Worm (Caenorhabditis elegans) whole organism, young adult: ENCODE data around the gene Y55B1BL.1.

Source experiments
- B0035.1 ChIP-seq: sonication (generic microtip); optimal IDR thresholded peaks from 2 replicates; lab custom pipeline; 2016; ENCODE audit warnings: missing genetic modification characterization, mild to moderate bottlenecking, missing compliant biosample characterization, missing genotype, missing genetic modification reagents
- B0336.3 ChIP-seq: fragments of 200-800 bp; sonication (Bioruptor generic); IDR thresholded peaks from 2 replicates; pipeline ENCODE4 v1.3.6; 2022; ENCODE audit warnings: missing genetic modification characterization, missing compliant biosample characterization
- C06A6.2 ChIP-seq: fragments of 200-800 bp; sonication (Bioruptor generic); conservative IDR thresholded peaks from 2 replicates; pipeline ENCODE4 v1.3.6; 2022; ENCODE audit warnings: missing genetic modification characterization, missing compliant biosample characterization
- K11D2.4 ChIP-seq: fragments of 200-800 bp; sonication (Bioruptor generic); IDR thresholded peaks from 2 replicates; pipeline ENCODE4 v1.3.6; 2022; ENCODE audit warnings: missing genetic modification reagents, missing genetic modification characterization, missing compliant biosample characterization
- K12H6.12 ChIP-seq: fragments of 200-800 bp; sonication (Bioruptor generic); optimal IDR thresholded peaks from 2 replicates; lab custom pipeline; 2018; ENCODE audit warnings: mild to moderate bottlenecking, missing genetic modification characterization, missing compliant biosample characterization
- T26A5.8 ChIP-seq: sonication (generic microtip); optimal IDR thresholded peaks from 2 replicates; lab custom pipeline; 2016; ENCODE audit warnings: missing genetic modification characterization, missing compliant biosample characterization
- ZK185.1 ChIP-seq: sonication (generic microtip); optimal IDR thresholded peaks from 2 replicates; lab custom pipeline; 2016; ENCODE audit warnings: mild to moderate bottlenecking, missing genetic modification characterization, missing compliant biosample characterization; ENCODE audit not compliant: poor library complexity, severe bottlenecking
- akir-1 ChIP-seq: fragments of 200-800 bp; sonication (Bioruptor generic); optimal IDR thresholded peaks from 2 replicates; lab custom pipeline; 2018; ENCODE audit warnings: mild to moderate bottlenecking, missing genetic modification characterization, moderate library complexity, missing compliant biosample characterization
- attf-3 ChIP-seq: fragments of 200-800 bp; sonication (Bioruptor generic); conservative IDR thresholded peaks from 2 replicates; pipeline ENCODE4 v1.3.6; 2022; ENCODE audit warnings: missing genetic modification reagents, missing genetic modification characterization, missing compliant biosample characterization
- attf-5 ChIP-seq: fragments of 200-800 bp; sonication (Bioruptor generic); optimal IDR thresholded peaks from 2 replicates; lab custom pipeline; 2018; ENCODE audit warnings: mild to moderate bottlenecking, missing genetic modification characterization, missing compliant biosample characterization
- cebp-1 ChIP-seq, 2 experiments: fragments of 200-800 bp in 1 of 2; sonication (Bioruptor generic) in 1 of 2; sonication (generic microtip) in 1 of 2; IDR thresholded peaks in 1 of 2; optimal IDR thresholded peaks in 1 of 2; 2 replicates each; pipeline versions ENCODE4 v1.3.6 to Lab custom; 2017 to 2022; ENCODE audit warnings: missing compliant biosample characterization in 2 of 2, missing genetic modification characterization in 2 of 2, mild to moderate bottlenecking in 1 of 2, missing genetic modification reagents in 1 of 2, moderate library complexity in 1 of 2
- ceh-27 ChIP-seq: fragments of 200-800 bp; sonication (Bioruptor generic); optimal IDR thresholded peaks from 2 replicates; lab custom pipeline; 2018; ENCODE audit warnings: mild to moderate bottlenecking, missing genetic modification characterization, moderate library complexity, missing compliant biosample characterization
- dox-1 ChIP-seq: fragments of 200-800 bp; sonication (Bioruptor generic); IDR thresholded peaks from 2 replicates; pipeline ENCODE4 v1.3.6; 2022; ENCODE audit warnings: missing genetic modification reagents, missing genetic modification characterization, missing compliant biosample characterization
- egl-18 ChIP-seq: fragments of 200-800 bp; sonication (Bioruptor generic); IDR thresholded peaks from 2 replicates; pipeline ENCODE4 v1.3.6; 2022; ENCODE audit warnings: missing genetic modification reagents, missing genetic modification characterization, missing compliant biosample characterization
- egl-44 ChIP-seq: fragments of 200-800 bp; sonication (Bioruptor generic); IDR thresholded peaks from 2 replicates; pipeline ENCODE4 v1.3.6; 2022; ENCODE audit warnings: missing genetic modification reagents, missing genetic modification characterization, missing compliant biosample characterization
- egrh-3 ChIP-seq: fragments of 200-800 bp; sonication (Bioruptor generic); IDR thresholded peaks from 2 replicates; pipeline ENCODE4 v1.3.6; 2022; ENCODE audit warnings: missing genetic modification reagents, missing genetic modification characterization, missing compliant biosample characterization
- ekl-4 ChIP-seq: fragments of 200-800 bp; sonication (Bioruptor generic); IDR thresholded peaks from 2 replicates; pipeline ENCODE4 v1.3.6; 2022; ENCODE audit warnings: missing genetic modification reagents, missing genetic modification characterization, missing compliant biosample characterization
- ets-4 ChIP-seq: fragments of 200-800 bp; sonication (Bioruptor generic); optimal IDR thresholded peaks from 2 replicates; lab custom pipeline; 2018; ENCODE audit warnings: mild to moderate bottlenecking, missing genetic modification characterization, missing compliant biosample characterization
- gei-17 ChIP-seq: fragments of 200-800 bp; sonication (Bioruptor generic); optimal IDR thresholded peaks from 2 replicates; lab custom pipeline; 2018; ENCODE audit warnings: mild to moderate bottlenecking, missing genetic modification characterization, missing compliant biosample characterization
- hmg-1.2 ChIP-seq: fragments of 200-800 bp; sonication (Bioruptor generic); IDR thresholded peaks from 2 replicates; pipeline ENCODE4 v1.3.6; 2022; ENCODE audit warnings: missing genetic modification reagents, missing genetic modification characterization, missing compliant biosample characterization
- hmg-20 ChIP-seq: fragments of 200-800 bp; sonication (Bioruptor generic); IDR thresholded peaks from 2 replicates; pipeline ENCODE4 v1.3.6; 2022; ENCODE audit warnings: missing genetic modification reagents, missing genetic modification characterization, missing compliant biosample characterization
- hrde-1 ChIP-seq: sonication (generic microtip); optimal IDR thresholded peaks from 2 replicates; lab custom pipeline; 2016; ENCODE audit warnings: missing genetic modification characterization, mild to moderate bottlenecking, missing compliant biosample characterization, moderate library complexity, missing genotype, missing genetic modification reagents, borderline replicate concordance
- lin-26 ChIP-seq: fragments of 200-800 bp; sonication (Bioruptor generic); IDR thresholded peaks from 2 replicates; pipeline ENCODE4 v1.3.6; 2022; ENCODE audit warnings: missing genetic modification reagents, missing genetic modification characterization, missing compliant biosample characterization
- lin-40 ChIP-seq: sonication (generic microtip); optimal IDR thresholded peaks from 2 replicates; lab custom pipeline; 2016; ENCODE audit warnings: missing genetic modification characterization, mild to moderate bottlenecking, missing compliant biosample characterization, missing genotype, missing genetic modification reagents
- lin-54 ChIP-seq: fragments of 200-800 bp; sonication (Bioruptor generic); optimal IDR thresholded peaks from 2 replicates; lab custom pipeline; 2018; ENCODE audit warnings: mild to moderate bottlenecking, missing genetic modification characterization, missing compliant biosample characterization
- madf-6 ChIP-seq: fragments of 200-800 bp; sonication (Bioruptor generic); IDR thresholded peaks from 2 replicates; pipeline ENCODE4 v1.3.6; 2022; ENCODE audit warnings: missing genetic modification reagents, missing genetic modification characterization, missing compliant biosample characterization
- mcd-1 ChIP-seq: fragments of 200-800 bp; sonication (Bioruptor generic); IDR thresholded peaks from 2 replicates; pipeline ENCODE4 v1.3.6; 2022; ENCODE audit warnings: missing genetic modification reagents, missing genetic modification characterization, missing compliant biosample characterization
- mel-28 ChIP-seq: sonication (generic microtip); optimal IDR thresholded peaks from 2 replicates; lab custom pipeline; 2016; ENCODE audit warnings: borderline replicate concordance, mild to moderate bottlenecking, missing genetic modification characterization, missing compliant biosample characterization
- nfya-2 ChIP-seq: fragments of 200-800 bp; sonication (Bioruptor generic); IDR thresholded peaks from 2 replicates; pipeline ENCODE4 v1.3.6; 2022; ENCODE audit warnings: missing genetic modification reagents, missing genetic modification characterization, missing compliant biosample characterization
- nfyb-1 ChIP-seq: fragments of 200-800 bp; sonication (Bioruptor generic); IDR thresholded peaks from 2 replicates; pipeline ENCODE4 v1.3.6; 2022; ENCODE audit warnings: missing genetic modification reagents, missing genetic modification characterization, missing compliant biosample characterization
- nhr-80 ChIP-seq: sonication (generic microtip); optimal IDR thresholded peaks from 2 replicates; lab custom pipeline; 2016; ENCODE audit warnings: missing genetic modification characterization, missing compliant biosample characterization
- pbrm-1 ChIP-seq: fragments of 200-800 bp; sonication (Bioruptor generic); IDR thresholded peaks from 2 replicates; pipeline ENCODE4 v1.3.6; 2022; ENCODE audit warnings: missing genetic modification reagents, missing genetic modification characterization, missing compliant biosample characterization
- rcor-1 ChIP-seq: fragments of 200-800 bp; sonication (Bioruptor generic); IDR thresholded peaks from 2 replicates; pipeline ENCODE4 v1.3.6; 2022; ENCODE audit warnings: missing genetic modification reagents, missing genetic modification characterization, missing compliant biosample characterization
- repo-1 ChIP-seq: sonication (generic microtip); optimal IDR thresholded peaks from 2 replicates; lab custom pipeline; 2017; ENCODE audit warnings: mild to moderate bottlenecking, missing genetic modification characterization, missing compliant biosample characterization
- zfh-2 ChIP-seq: fragments of 200-800 bp; sonication (Bioruptor generic); conservative IDR thresholded peaks from 2 replicates; pipeline ENCODE4 v1.3.6; 2022; ENCODE audit warnings: missing genetic modification reagents, missing genetic modification characterization, missing compliant biosample characterization
- ztf-22 ChIP-seq: fragments of 200-800 bp; sonication (Bioruptor generic); optimal IDR thresholded peaks from 2 replicates; lab custom pipeline; 2018; ENCODE audit warnings: mild to moderate bottlenecking, missing genetic modification characterization, moderate library complexity, missing compliant biosample characterization
- ztf-26 ChIP-seq: sonication (generic microtip); optimal IDR thresholded peaks from 2 replicates; lab custom pipeline; 2017; ENCODE audit warnings: missing genetic modification characterization, missing compliant biosample characterization
- ztf-28 ChIP-seq: fragments of 200-800 bp; sonication (Bioruptor generic); IDR thresholded peaks from 2 replicates; pipeline ENCODE4 v1.3.6; 2022; ENCODE audit warnings: missing genetic modification reagents, missing genetic modification characterization, missing compliant biosample characterization

Y55B1BL.1 gene

ce11 chrIII:432988-433387, 30.8 kb downstream of the Y55B1BL.1 start:
- TF ChIP-seq lin-40 (tag; lab: Kevin White, UChicago): peak; percentile 54
- TF ChIP-seq ekl-4 (GFP tag; lab: Robert Waterston, UW): 0 out of 2 replicates have a peak, but pooled peaks have one; percentile 26
- TF ChIP-seq egl-18 (GFP tag; lab: Robert Waterston, UW): no peak
- TF ChIP-seq C06A6.2 (GFP tag; lab: Robert Waterston, UW): 0 out of 2 replicates have a peak, but pooled peaks have one; percentile 23
- TF ChIP-seq hmg-20: 0 out of 2 replicates have a peak, but pooled peaks have one; percentile 41
- 0 out of 2 replicates have a peak, but pooled peaks have one; percentile 10 for TF ChIP-seq rcor-1 (GFP tag; lab: Robert Waterston, UW)
- no peak for TF ChIP-seq ztf-28 (GFP tag; lab: Robert Waterston, UW)
- TF ChIP-seq ets-4: peak; percentile 26
- peak; percentile 30 for TF ChIP-seq lin-54 (GFP tag; lab: Kevin White, UChicago)
- TF ChIP-seq ztf-22: peak; percentile 20
- TF ChIP-seq attf-5 (GFP tag; lab: Kevin White, UChicago): peak; percentile 62
- no peak for TF ChIP-seq cebp-1 (GFP tag; IDR thresholded peaks at IDR 0.05; lab: Robert Waterston, UW)
- TF ChIP-seq cebp-1 (tag; optimal IDR thresholded peaks at IDR 0.05; lab: Kevin White, UChicago): peak; percentile 69
- peak; percentile 89 for TF ChIP-seq egrh-3 (GFP tag; lab: Robert Waterston, UW)
- TF ChIP-seq T26A5.8: no peak
- TF ChIP-seq repo-1: peak; percentile 9
- peak; percentile 76 for TF ChIP-seq nfyb-1
- TF ChIP-seq akir-1 (GFP tag; lab: Kevin White, UChicago): no peak
- TF ChIP-seq attf-3: no peak
- peak; percentile 36 for TF ChIP-seq ztf-26 (tag; lab: Kevin White, UChicago)
- peak; percentile 42 for TF ChIP-seq gei-17 (GFP tag; lab: Kevin White, UChicago)
- peak; percentile 54 for TF ChIP-seq K12H6.12 (tag; lab: Kevin White, UChicago)
- TF ChIP-seq mcd-1 (GFP tag; lab: Robert Waterston, UW): peak; percentile 75
- no peak for TF ChIP-seq B0035.1 (tag; lab: Kevin White, UChicago)
- TF ChIP-seq B0336.3 (GFP tag; lab: Robert Waterston, UW): peak; percentile 69
- TF ChIP-seq egl-44 (GFP tag; lab: Robert Waterston, UW): peak; percentile 42; the same call in 1 of the 2 replicates
- TF ChIP-seq ZK185.1: peak; percentile 28
- peak; percentile 79 for TF ChIP-seq dox-1 (GFP tag; lab: Robert Waterston, UW)
- TF ChIP-seq nhr-80 (tag; lab: Kevin White, UChicago): peak; percentile 40
- no peak for TF ChIP-seq hrde-1 (tag; lab: Kevin White, UChicago)
- TF ChIP-seq pbrm-1 (GFP tag; lab: Robert Waterston, UW): peak; percentile 61; the same call in 1 of the 2 replicates
- 0 out of 2 replicates have a peak, but pooled peaks have one; percentile 28 for TF ChIP-seq madf-6 (GFP tag; lab: Robert Waterston, UW)
- TF ChIP-seq zfh-2 (GFP tag; lab: Robert Waterston, UW): peak; percentile 97
- TF ChIP-seq mel-28 (tag; lab: Kevin White, UChicago): no peak
- TF ChIP-seq hmg-1.2: peak; percentile 96
- TF ChIP-seq lin-26 (GFP tag; lab: Robert Waterston, UW): peak; percentile 27; the same call in 1 of the 2 replicates
- TF ChIP-seq K11D2.4 (GFP tag; lab: Robert Waterston, UW): 0 out of 2 replicates have a peak, but pooled peaks have one; percentile 47
- peak; percentile 53 for TF ChIP-seq ceh-27 (GFP tag; lab: Kevin White, UChicago)

ce11 chrIII:434361-434941, 32.3 kb downstream of the Y55B1BL.1 start, which contains the start of gene affl-2:
Gene affl-2, plus strand, starts transcription at chrIII:434891.
- TF ChIP-seq K11D2.4 (GFP tag; lab: Robert Waterston, UW) (0 out of 2 replicates have a peak, but pooled peaks have one; percentile 14), hmg-1.2 (peak; percentile 40; the same call in 1 of the 2 replicates), nfya-2 (no peak)
